Worm (Caenorhabditis elegans) whole organism, L4 larva: ENCODE data around the gene nhr-159.

Experiments
- ZK546.5 ChIP-seq, 2 experiments: sonication (generic microtip); optimal IDR thresholded peaks; 2 replicates each; lab custom pipeline; 2017; ENCODE audit warnings: missing biosample characterization in 2 of 2, missing genetic modification characterization in 2 of 2
- ceh-28 ChIP-seq: fragments of 150-350 bp; optimal IDR thresholded peaks from 2 replicates; lab custom pipeline; 2014; ENCODE audit warnings: missing biosample characterization, missing genetic modification reagents, missing genetic modification characterization
- ceh-82 ChIP-seq: sonication (generic microtip); optimal IDR thresholded peaks from 2 replicates; lab custom pipeline; 2017; ENCODE audit warnings: missing biosample characterization, missing genetic modification characterization
- dmd-8 ChIP-seq: fragments of 200-800 bp; sonication (Bioruptor generic); IDR thresholded peaks from 2 replicates; pipeline ENCODE4 v1.3.6; 2022; ENCODE audit warnings: missing genetic modification characterization, missing compliant biosample characterization
- lin-39 ChIP-seq: fragments of 150-350 bp; optimal IDR thresholded peaks from 2 replicates; lab custom pipeline; 2014; ENCODE audit warnings: missing biosample characterization, missing genetic modification reagents, missing genetic modification characterization
- pha-4 ChIP-seq, 2 experiments: fragments of 150-350 bp in 1 of 2; fragments of 200-800 bp in 1 of 2; sonication (Bioruptor generic) in 1 of 2; IDR thresholded peaks in 1 of 2; optimal IDR thresholded peaks in 1 of 2; 2 replicates each; pipeline versions ENCODE4 v1.3.6 to Lab custom; 2014 to 2022; ENCODE audit warnings: missing genetic modification characterization in 2 of 2, missing genetic modification reagents in 2 of 2, missing biosample characterization in 1 of 2, missing compliant biosample characterization in 1 of 2
- unc-130 ChIP-seq: sonication (generic microtip); optimal IDR thresholded peaks from 2 replicates; lab custom pipeline; 2016; ENCODE audit warnings: missing genetic modification reagents, missing genetic modification characterization, missing compliant biosample characterization

- TF ChIP-seq unc-130 (no peak), ceh-28 (tag; lab: Kevin White, UChicago) (no peak), ceh-82 (tag; lab: Kevin White, UChicago) (no peak), dmd-8 (GFP tag; lab: Robert Waterston, UW) (no peak), lin-39 (tag; lab: Kevin White, UChicago) (no peak), pha-4 (GFP tag; IDR thresholded peaks at IDR 0.05; lab: Robert Waterston, UW) (no peak), pha-4 (tag; optimal IDR thresholded peaks at IDR 0.05; lab: Kevin White, UChicago) (no peak), ZK546.5 (tag; optimal IDR thresholded peaks at IDR 0.05; lab: Kevin White, UChicago) (no peak)
Observed at ce11 chrV:3891919-3892318, 13.8 kb upstream of the nhr-159 start, which contains the start of gene C17E7.12.
